Fruit fly (Drosophila melanogaster) whole organism: ENCODE data around the gene CG9269.

Experiments
- CG8478 ChIP-seq: fragments of >200 bp; optimal IDR thresholded peaks from 2 replicates; lab custom pipeline; 2018; ENCODE audit warnings: inconsistent platforms
- Dll ChIP-seq: fragments of >200 bp; optimal IDR thresholded peaks from 2 replicates; lab custom pipeline; 2017
- EcR ChIP-seq, 2 experiments: fragments of >200 bp; optimal IDR thresholded peaks; 2 replicates each; lab custom pipeline; 2017; ENCODE audit warnings: missing biosample characterization in 2 of 2, missing genetic modification characterization in 2 of 2, missing genetic modification reagents in 2 of 2
- pan ChIP-seq: fragments of >200 bp; optimal IDR thresholded peaks from 2 replicates; lab custom pipeline; 2017
- psq ChIP-seq: fragments of >200 bp; optimal IDR thresholded peaks from 2 replicates; lab custom pipeline; 2017
- usp ChIP-seq: fragments of >200 bp; optimal IDR thresholded peaks from 2 replicates; lab custom pipeline; 2017; ENCODE audit warnings: missing biosample characterization, missing genetic modification characterization, mixed read lengths

DNA sequence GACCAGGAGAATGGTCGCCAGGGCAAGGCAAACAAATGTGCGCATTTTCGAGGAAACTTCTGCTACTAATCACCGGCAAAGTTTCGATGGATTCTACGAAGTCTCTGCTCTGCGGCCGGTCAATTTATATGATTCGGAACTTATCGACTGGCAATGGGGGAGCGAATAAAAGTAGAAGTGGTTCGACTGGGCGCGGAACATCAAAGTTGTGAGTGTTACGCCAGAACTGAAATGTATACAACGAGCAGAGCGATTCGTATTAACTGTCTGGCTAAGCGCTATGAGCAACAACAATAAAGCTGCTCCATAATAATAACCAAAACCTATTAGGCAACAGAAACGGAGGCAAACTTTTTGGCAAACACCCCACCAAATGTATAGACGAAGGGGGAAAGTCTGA is 3.4 kb upstream of the CG9269 start, which contains the start of gene CG9757:
- TF ChIP-seq Dll (no peak), EcR (GFP tag; optimal IDR thresholded peaks at IDR 0.05; lab: Kevin White, UChicago) (no peak), usp (GFP tag; lab: Kevin White, UChicago) (no peak), psq (no peak), pan (no peak), CG8478 (lab: Kevin White, UChicago) (no peak)
